Fruit fly (Drosophila melanogaster) whole organism, prepupa: ENCODE measurements around the gene CG17239.

ENCODE experiments used
- Blimp-1 ChIP-seq: fragments of 200-800 bp; sonication (Bioruptor generic); optimal IDR thresholded peaks from 3 replicates; lab custom pipeline; 2017; ENCODE audit warnings: missing biosample characterization, missing genetic modification characterization, mild to moderate bottlenecking, moderate library complexity, missing genetic modification reagents
- CG10669 ChIP-seq: fragments of 200-800 bp; sonication (Bioruptor generic); optimal IDR thresholded peaks from 3 replicates; lab custom pipeline; 2018; ENCODE audit warnings: missing biosample characterization, mild to moderate bottlenecking, missing genetic modification characterization, moderate library complexity
- CG11902 ChIP-seq: fragments of 200-800 bp; sonication (Bioruptor generic); optimal IDR thresholded peaks from 3 replicates; lab custom pipeline; 2016; ENCODE audit warnings: missing biosample characterization, missing genetic modification characterization
- CG34406 ChIP-seq: fragments of 200-800 bp; sonication (Bioruptor generic); optimal IDR thresholded peaks from 3 replicates; lab custom pipeline; 2016; ENCODE audit warnings: missing biosample characterization, missing genetic modification characterization
- CG6854 ChIP-seq: fragments of 200-800 bp; sonication (Bioruptor generic); optimal IDR thresholded peaks from 2 replicates; lab custom pipeline; 2017; ENCODE audit warnings: missing biosample characterization, mild to moderate bottlenecking, missing genetic modification characterization
- Eip78C ChIP-seq: fragments of 200-800 bp; sonication (Bioruptor generic); peaks from one replicate; lab custom pipeline; 2016; ENCODE audit warnings: missing biosample characterization, missing genetic modification characterization
- Ets21C ChIP-seq: fragments of 200-800 bp; sonication (Bioruptor generic); optimal IDR thresholded peaks from 3 replicates; lab custom pipeline; 2016; ENCODE audit warnings: missing biosample characterization, missing genetic modification characterization
- Hr38 ChIP-seq: sonication (Bioruptor generic); optimal IDR thresholded peaks from 2 replicates; lab custom pipeline; 2016; ENCODE audit warnings: missing biosample characterization, missing genetic modification characterization
- Lpt ChIP-seq: fragments of 200-800 bp; sonication (Bioruptor generic); optimal IDR thresholded peaks from 3 replicates; lab custom pipeline; 2016; ENCODE audit warnings: missing biosample characterization, missing genetic modification characterization
- OdsH ChIP-seq: fragments of 200-800 bp; sonication (Bioruptor generic); optimal IDR thresholded peaks from 3 replicates; lab custom pipeline; 2016; ENCODE audit warnings: missing biosample characterization, missing genetic modification characterization
- Sox15 ChIP-seq: fragments of 200-800 bp; sonication (Bioruptor generic); optimal IDR thresholded peaks from 3 replicates; lab custom pipeline; 2016; ENCODE audit warnings: missing biosample characterization, missing genetic modification characterization
- acj6 ChIP-seq: fragments of 200-800 bp; sonication (Bioruptor generic); optimal IDR thresholded peaks from 3 replicates; lab custom pipeline; 2016; ENCODE audit warnings: missing biosample characterization, missing genetic modification characterization
- fd59A ChIP-seq: fragments of 200-800 bp; sonication (Bioruptor generic); optimal IDR thresholded peaks from 2 replicates; lab custom pipeline; 2017; ENCODE audit warnings: missing biosample characterization, mild to moderate bottlenecking, missing genetic modification characterization, missing genetic modification reagents
- topi ChIP-seq: fragments of 200-800 bp; sonication (Bioruptor generic); optimal IDR thresholded peaks from 3 replicates; lab custom pipeline; 2016; ENCODE audit warnings: missing biosample characterization, missing genetic modification characterization

DNA sequence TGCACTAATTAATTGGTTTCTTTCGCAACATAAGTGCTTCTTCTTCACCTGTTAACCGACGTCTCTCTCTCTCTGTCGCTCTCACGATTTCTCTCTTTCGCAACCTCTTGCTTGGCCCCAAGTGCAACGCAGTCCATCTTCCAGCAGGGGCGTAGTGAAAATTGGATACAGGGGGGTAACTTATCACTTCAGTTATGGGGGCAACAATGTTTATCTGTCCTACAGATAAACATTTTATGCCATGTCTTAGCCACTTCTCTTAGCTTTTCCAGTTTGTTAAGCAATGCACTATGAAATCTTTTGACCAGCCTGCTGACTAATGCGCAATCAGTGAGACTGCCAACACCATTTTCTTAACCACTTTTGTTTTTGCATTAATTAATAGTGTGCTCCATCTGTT is 24.8 kb downstream of the CG17239 start:
- TF ChIP-seq Blimp-1 (GFP tag; lab: Kevin White, UChicago) (peak; percentile 30), Eip78C (GFP tag; lab: Kevin White, UChicago) (peak; percentile 88), CG6854 (GFP tag; lab: Kevin White, UChicago) (peak; percentile 30), CG34406 (GFP tag; lab: Kevin White, UChicago) (peak; percentile 80), CG10669 (GFP tag; lab: Kevin White, UChicago) (peak; percentile 71), Sox15 (GFP tag; lab: Kevin White, UChicago) (peak; percentile 65), OdsH (peak; percentile 85), topi (GFP tag; lab: Kevin White, UChicago) (peak; percentile 76), Lpt (peak; percentile 60), Ets21C (GFP tag; lab: Kevin White, UChicago) (peak; percentile 68), CG11902 (peak; percentile 47), Hr38 (GFP tag; lab: Kevin White, UChicago) (no peak), acj6 (peak; percentile 78), fd59A (GFP tag; lab: Kevin White, UChicago) (peak; percentile 58)
